Worm (Caenorhabditis elegans) whole organism, late embryonic: ENCODE data around the gene C02E7.10.
A peak's percentile ranks its signal among the peaks of the same experiment; 100 is the strongest.

ENCODE experiments used
- C08G9.2 ChIP-seq: sonication (generic microtip); optimal IDR thresholded peaks from 2 replicates; lab custom pipeline; 2016; ENCODE audit warnings: mild to moderate bottlenecking, missing genetic modification characterization, moderate library complexity, missing compliant biosample characterization
- C38D4.7 ChIP-seq: fragments of 200-800 bp; sonication (Bioruptor generic); optimal IDR thresholded peaks from 2 replicates; lab custom pipeline; 2018; ENCODE audit warnings: mild to moderate bottlenecking, missing genetic modification characterization, moderate library complexity, missing compliant biosample characterization
- K02D7.2 ChIP-seq: sonication (generic microtip); optimal IDR thresholded peaks from 2 replicates; lab custom pipeline; 2017; ENCODE audit warnings: mild to moderate bottlenecking, missing genetic modification characterization, missing compliant biosample characterization
- ahr-1 ChIP-seq: sonication (generic microtip); optimal IDR thresholded peaks from 2 replicates; lab custom pipeline; 2016; ENCODE audit warnings: missing genetic modification characterization, missing compliant biosample characterization
- ama-1 ChIP-seq: fragments of 150-350 bp; optimal IDR thresholded peaks from 2 replicates; lab custom pipeline; 2014
- ceh-18 ChIP-seq: sonication (generic microtip); optimal IDR thresholded peaks from 2 replicates; lab custom pipeline; 2016; ENCODE audit warnings: missing genetic modification characterization, missing compliant biosample characterization
- ceh-19 ChIP-seq: fragments of 200-800 bp; sonication (Bioruptor generic); optimal IDR thresholded peaks from 2 replicates; lab custom pipeline; 2018; ENCODE audit warnings: mild to moderate bottlenecking, missing genetic modification characterization, missing compliant biosample characterization
- ceh-22 ChIP-seq: sonication (generic microtip); optimal IDR thresholded peaks from 2 replicates; lab custom pipeline; 2017; ENCODE audit warnings: missing biosample characterization, missing genetic modification characterization
- ceh-30 ChIP-seq: fragments of 150-350 bp; optimal IDR thresholded peaks from 2 replicates; lab custom pipeline; 2014; ENCODE audit warnings: missing biosample characterization, missing genetic modification characterization
- ceh-45 ChIP-seq: fragments of 200-800 bp; sonication (Bioruptor generic); IDR thresholded peaks from 2 replicates; pipeline ENCODE4 v1.3.6; 2022; ENCODE audit warnings: missing genetic modification reagents, missing genetic modification characterization, missing compliant biosample characterization
- ceh-6 ChIP-seq: fragments of 200-800 bp; sonication (Bioruptor generic); optimal IDR thresholded peaks from 2 replicates; lab custom pipeline; 2018; ENCODE audit warnings: mild to moderate bottlenecking, missing genetic modification characterization, missing compliant biosample characterization
- ceh-9 ChIP-seq: sonication (generic microtip); optimal IDR thresholded peaks from 2 replicates; lab custom pipeline; 2016; ENCODE audit warnings: mild to moderate bottlenecking, missing genetic modification characterization, inconsistent platforms, missing compliant biosample characterization
- che-1 ChIP-seq: sonication (generic microtip); optimal IDR thresholded peaks from 2 replicates; lab custom pipeline; 2016; ENCODE audit warnings: mild to moderate bottlenecking, missing genetic modification characterization, missing compliant biosample characterization
- dmd-4 ChIP-seq: sonication (generic microtip); optimal IDR thresholded peaks from 2 replicates; lab custom pipeline; 2016; ENCODE audit warnings: borderline replicate concordance, missing genetic modification characterization, missing compliant biosample characterization
- ets-4 ChIP-seq: sonication (generic microtip); optimal IDR thresholded peaks from 2 replicates; lab custom pipeline; 2016; ENCODE audit warnings: missing genetic modification characterization, missing compliant biosample characterization
- fax-1 ChIP-seq: sonication (generic microtip); optimal IDR thresholded peaks from 2 replicates; lab custom pipeline; 2016; ENCODE audit warnings: missing genotype, missing genetic modification characterization, missing compliant biosample characterization
- gmeb-2 ChIP-seq: sonication (generic microtip); optimal IDR thresholded peaks from 2 replicates; lab custom pipeline; 2016; ENCODE audit warnings: missing genetic modification characterization, inconsistent platforms, missing compliant biosample characterization
- hlh-6 ChIP-seq: sonication (generic microtip); optimal IDR thresholded peaks from 2 replicates; lab custom pipeline; 2016; ENCODE audit warnings: missing genotype, missing genetic modification characterization, missing compliant biosample characterization
- hlh-8 ChIP-seq: sonication (generic microtip); optimal IDR thresholded peaks from 2 replicates; lab custom pipeline; 2016; ENCODE audit warnings: missing genotype, missing genetic modification characterization, missing compliant biosample characterization
- lim-6 ChIP-seq: sonication (generic microtip); optimal IDR thresholded peaks from 2 replicates; lab custom pipeline; 2016; ENCODE audit warnings: missing genetic modification characterization, missing compliant biosample characterization
- madf-2 ChIP-seq: sonication (generic microtip); optimal IDR thresholded peaks from 2 replicates; lab custom pipeline; 2017; ENCODE audit warnings: missing genetic modification characterization, missing compliant biosample characterization
- mec-3 ChIP-seq: sonication (generic microtip); optimal IDR thresholded peaks from 2 replicates; lab custom pipeline; 2016; ENCODE audit warnings: borderline replicate concordance, missing genetic modification characterization, missing compliant biosample characterization
- nhr-11 ChIP-seq: fragments of 150-350 bp; optimal IDR thresholded peaks from 2 replicates; lab custom pipeline; 2014; ENCODE audit warnings: missing biosample characterization, missing genetic modification characterization
- nhr-232 ChIP-seq: sonication (generic microtip); optimal IDR thresholded peaks from 2 replicates; lab custom pipeline; 2016; ENCODE audit warnings: missing genetic modification characterization, missing compliant biosample characterization
- pag-3 ChIP-seq: sonication (generic microtip); optimal IDR thresholded peaks from 2 replicates; lab custom pipeline; 2016; ENCODE audit warnings: missing compliant biosample characterization, missing genetic modification characterization, borderline replicate concordance
- pqm-1 ChIP-seq: sonication (generic microtip); optimal IDR thresholded peaks from 2 replicates; lab custom pipeline; 2016; ENCODE audit warnings: missing genetic modification characterization, missing compliant biosample characterization
- pros-1 ChIP-seq: fragments of 150-350 bp; optimal IDR thresholded peaks from 2 replicates; lab custom pipeline; 2014; ENCODE audit warnings: missing biosample characterization, missing genetic modification reagents, missing genetic modification characterization
- rnt-1 ChIP-seq: sonication (generic microtip); optimal IDR thresholded peaks from 2 replicates; lab custom pipeline; 2016; ENCODE audit warnings: missing genetic modification characterization, missing compliant biosample characterization
- tbx-2 ChIP-seq: sonication (generic microtip); optimal IDR thresholded peaks from 2 replicates; lab custom pipeline; 2016; ENCODE audit warnings: missing genetic modification characterization, missing compliant biosample characterization
- tbx-7 ChIP-seq: sonication (generic microtip); optimal IDR thresholded peaks from 2 replicates; lab custom pipeline; 2016; ENCODE audit warnings: missing genotype, missing genetic modification characterization, missing compliant biosample characterization
- unc-42 ChIP-seq: sonication (generic microtip); optimal IDR thresholded peaks from 2 replicates; lab custom pipeline; 2016; ENCODE audit warnings: missing genotype, missing genetic modification characterization, missing compliant biosample characterization
- zip-5 ChIP-seq: sonication (generic microtip); optimal IDR thresholded peaks from 2 replicates; lab custom pipeline; 2016; ENCODE audit warnings: missing genetic modification characterization, missing compliant biosample characterization

The C02E7.10 gene

DNA sequence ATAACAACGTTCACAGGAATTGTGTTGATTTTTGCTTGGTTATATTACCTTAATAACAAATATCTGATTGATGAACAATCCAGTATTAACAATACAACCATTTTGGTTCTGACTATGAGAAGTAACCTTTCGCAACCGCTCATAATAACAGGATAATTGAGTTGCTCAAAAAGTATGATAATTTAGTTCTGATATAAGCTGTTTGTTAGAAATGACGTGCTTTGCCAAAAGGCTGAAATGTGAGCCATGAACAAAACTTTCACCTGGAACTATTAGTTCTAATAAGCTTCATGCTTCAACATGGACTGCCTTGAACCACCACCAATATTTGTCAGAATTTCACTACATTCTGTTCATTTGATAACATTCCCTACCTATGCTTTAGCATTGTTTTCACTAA, 8.2 kb downstream of the C02E7.10 start, which contains the start of gene srh-20:
Gene srh-20, plus strand, starts transcription at position 301 of the 400 bp plus-strand sequence.
- TF ChIP-seq gmeb-2 (tag; lab: Kevin White, UChicago), result no peak
- no peak for TF ChIP-seq ceh-6 (GFP tag; lab: Kevin White, UChicago)
- TF ChIP-seq tbx-2 (tag; lab: Kevin White, UChicago), result no peak
- TF ChIP-seq fax-1 (tag; lab: Kevin White, UChicago), result no peak
- TF ChIP-seq ceh-30 (tag; lab: Kevin White, UChicago), result no peak
- TF ChIP-seq ceh-22 (tag; lab: Kevin White, UChicago), result no peak
- TF ChIP-seq dmd-4 (tag; lab: Kevin White, UChicago), result no peak
- TF ChIP-seq lim-6 (tag; lab: Kevin White, UChicago), result no peak

- TF ChIP-seq ceh-18 (no peak), tbx-7 (tag; lab: Kevin White, UChicago) (no peak), ets-4 (tag; lab: Kevin White, UChicago) (no peak), C38D4.7 (GFP tag; lab: Kevin White, UChicago) (no peak), mec-3 (tag; lab: Kevin White, UChicago) (no peak), pqm-1 (no peak), che-1 (tag; lab: Kevin White, UChicago) (no peak), dmd-4 (tag; lab: Kevin White, UChicago) (no peak), nhr-232 (tag; lab: Kevin White, UChicago) (no peak), ceh-19 (GFP tag; lab: Kevin White, UChicago) (no peak), unc-42 (tag; lab: Kevin White, UChicago) (no peak), C08G9.2 (no peak), ama-1 (no peak), madf-2 (tag; lab: Kevin White, UChicago) (no peak)
These were observed 10.8 kb downstream of the C02E7.10 start, which contains the start of gene srh-22 for ce11 chrV:4922024-4922423. TSS of gene srh-22 (plus strand) at chrV:4922324.

- no peak for TF ChIP-seq mec-3 (tag; lab: Kevin White, UChicago)
- TF ChIP-seq pag-3 (tag; lab: Kevin White, UChicago), result no peak
- no peak for TF ChIP-seq ahr-1 (tag; lab: Kevin White, UChicago)
- TF ChIP-seq C08G9.2, result no peak
- TF ChIP-seq hlh-6 (tag; lab: Kevin White, UChicago), result no peak
- no peak for TF ChIP-seq K02D7.2 (tag; lab: Kevin White, UChicago)
- no peak for TF ChIP-seq dmd-4 (tag; lab: Kevin White, UChicago)
- TF ChIP-seq ceh-9 (tag; lab: Kevin White, UChicago), result no peak
- no peak for TF ChIP-seq C38D4.7 (GFP tag; lab: Kevin White, UChicago)
- TF ChIP-seq zip-5 (tag; lab: Kevin White, UChicago), result no peak
- TF ChIP-seq ceh-45 (GFP tag; lab: Robert Waterston, UW), result no peak
These were observed 12.1 kb downstream of the C02E7.10 start, which contains the start of the genes C02E7.8 and srh-23 for ce11 chrV:4920690-4921152. TSS of gene C02E7.8 (minus strand) at chrV:4920790. TSS of gene srh-23 (plus strand) at chrV:4921102.

DNA sequence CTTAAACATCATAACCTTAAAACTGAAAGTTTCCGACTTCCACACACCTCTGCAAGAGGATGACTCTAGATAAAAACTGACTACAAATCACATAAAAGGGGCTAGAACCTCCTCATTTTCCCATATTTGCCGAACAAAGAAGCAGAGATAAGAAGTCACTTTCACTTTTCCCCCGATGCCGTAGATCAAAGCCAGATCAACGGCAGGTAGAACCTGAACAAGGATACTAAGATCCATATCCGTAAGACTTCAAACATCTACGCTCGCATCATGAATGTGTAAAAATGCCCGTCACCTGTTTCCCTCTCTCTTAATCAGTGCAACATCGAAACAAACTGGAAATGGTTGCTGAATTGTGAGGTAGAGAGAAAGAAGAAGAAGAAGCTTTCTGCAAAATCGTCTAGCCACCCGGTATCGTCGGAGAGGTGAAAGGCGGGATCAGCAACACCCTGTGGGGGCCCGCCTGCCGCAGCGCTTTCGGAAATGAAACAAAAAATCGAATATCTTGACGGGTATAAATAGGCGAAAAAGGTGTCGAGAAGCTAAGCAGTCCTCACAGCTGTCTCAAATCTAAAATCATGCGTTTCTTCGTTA, 14.1 kb downstream of the C02E7.10 start, which contains the start of gene C02E7.6:
Gene C02E7.6, plus strand, starts transcription at position 544 of the 594 bp plus-strand sequence.
- TF ChIP-seq nhr-11 (no peak), rnt-1 (tag; lab: Kevin White, UChicago) (peak; percentile 16)

- TF ChIP-seq ama-1, result peak; percentile 7
- TF ChIP-seq C38D4.7 (GFP tag; lab: Kevin White, UChicago), result no peak
- no peak for TF ChIP-seq hlh-8 (tag; lab: Kevin White, UChicago)
- TF ChIP-seq tbx-7 (tag; lab: Kevin White, UChicago), result no peak
- TF ChIP-seq pros-1 (tag; lab: Kevin White, UChicago), result no peak
- TF ChIP-seq, all 69 proteins: peak for 1
These were observed 14.7 kb downstream of the C02E7.10 start, which contains the start of gene C02E7.7 for ce11 chrV:4918091-4918624. TSS of gene C02E7.7 (minus strand) at chrV:4918574.
